Worm (Caenorhabditis elegans) whole organism, young adult: ENCODE measurements around the gene tth-1.

ENCODE experiments used
- F37B4.10 ChIP-seq: fragments of 200-800 bp; sonication (Bioruptor generic); IDR thresholded peaks from 2 replicates; pipeline ENCODE4 v1.3.6; 2022; ENCODE audit warnings: missing genetic modification characterization, missing compliant biosample characterization
- F55B11.4 ChIP-seq: sonication (generic microtip); optimal IDR thresholded peaks from 2 replicates; lab custom pipeline; 2016; ENCODE audit warnings: missing compliant biosample characterization, missing genetic modification characterization, borderline replicate concordance; ENCODE audit not compliant: insufficient read depth
- ama-1 ChIP-seq, 3 experiments: fragments of 150-350 bp in 1 of 3; sonication (generic microtip) in 2 of 3; optimal IDR thresholded peaks; 2 replicates each; lab custom pipeline; 2014 to 2018; ENCODE audit warnings: missing biosample characterization in 2 of 3, missing genetic modification characterization in 2 of 3, missing genetic modification reagents in 2 of 3
- ceh-100 ChIP-seq: fragments of 200-800 bp; sonication (Bioruptor generic); IDR thresholded peaks from 2 replicates; pipeline ENCODE4 v1.3.6; 2022; ENCODE audit warnings: missing genetic modification reagents, missing genetic modification characterization, missing compliant biosample characterization
- hlh-26 ChIP-seq: fragments of 200-800 bp; sonication (Bioruptor generic); conservative IDR thresholded peaks from 2 replicates; pipeline ENCODE4 v1.3.6; 2022; ENCODE audit warnings: missing genetic modification reagents, missing genetic modification characterization, missing compliant biosample characterization
- hrde-1 ChIP-seq: sonication (generic microtip); optimal IDR thresholded peaks from 2 replicates; lab custom pipeline; 2016; ENCODE audit warnings: missing genetic modification characterization, mild to moderate bottlenecking, missing compliant biosample characterization, moderate library complexity, missing genotype, missing genetic modification reagents, borderline replicate concordance
- rpc-1 ChIP-seq, 2 experiments: fragments of 150-350 bp in 1 of 2; sonication (generic microtip) in 1 of 2; optimal IDR thresholded peaks; 2 replicates each; lab custom pipeline; 2014 to 2018; ENCODE audit warnings: missing biosample characterization in 1 of 2, missing genetic modification characterization in 1 of 2, missing genetic modification reagents in 1 of 2, missing genotype in 1 of 2
- snpc-4 ChIP-seq, 5 experiments: fragments of 150-350 bp in 1 of 5; sonication (generic microtip) in 4 of 5; optimal IDR thresholded peaks; 2 replicates each; lab custom pipeline; 2014 to 2018; ENCODE audit warnings: missing genetic modification characterization in 5 of 5, missing biosample characterization in 3 of 5, antibody characterized with exemption in 2 of 5, mild to moderate bottlenecking in 2 of 5, missing compliant biosample characterization in 2 of 5, missing genotype in 2 of 5, moderate library complexity in 2 of 5, missing genetic modification reagents in 1 of 5
- ztf-26 ChIP-seq: sonication (generic microtip); optimal IDR thresholded peaks from 2 replicates; lab custom pipeline; 2017; ENCODE audit warnings: missing genetic modification characterization, missing compliant biosample characterization

DNA sequence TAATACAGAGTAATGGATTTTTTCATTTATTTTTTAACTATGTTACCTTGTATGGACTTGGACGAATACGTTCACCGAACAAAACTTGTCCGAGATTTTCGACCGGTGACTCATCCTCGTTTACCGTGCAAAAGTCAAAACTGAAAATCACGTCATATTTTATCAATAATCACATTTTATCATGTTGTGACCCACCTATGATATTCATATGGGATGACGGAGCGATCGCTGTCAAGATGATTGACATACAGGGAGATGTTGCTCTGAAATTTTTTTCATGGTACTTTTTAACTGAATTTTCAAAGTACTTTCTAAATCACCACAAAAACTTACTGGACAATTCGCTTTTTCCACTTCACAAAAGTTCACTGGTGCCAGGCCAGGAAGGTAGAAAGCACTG is 1.9 kb downstream of the tth-1 start:
- TF ChIP-seq F37B4.10 (GFP tag; lab: Robert Waterston, UW) (no peak), ztf-26 (tag; lab: Kevin White, UChicago) (no peak), ceh-100 (GFP tag; lab: Robert Waterston, UW) (no peak), hlh-26 (GFP tag; lab: Robert Waterston, UW) (no peak), hrde-1 (tag; lab: Kevin White, UChicago) (no peak), rpc-1 (optimal IDR thresholded peaks at IDR 0.05; lab: Kevin White, UChicago) (no peak), rpc-1 (tag; optimal IDR thresholded peaks at IDR 0.05; lab: Kevin White, UChicago) (no peak), ama-1 (optimal IDR thresholded peaks at IDR 0.05; lab: Kevin White, UChicago) (no peak), ama-1 (GFP tag; optimal IDR thresholded peaks at IDR 0.05; lab: Kevin White, UChicago) (no peak), F55B11.4 (tag; lab: Kevin White, UChicago) (no peak), snpc-4 (GFP tag; optimal IDR thresholded peaks at IDR 0.05; lab: Kevin White, UChicago) (no peak), snpc-4 (tag; optimal IDR thresholded peaks at IDR 0.05; lab: Kevin White, UChicago) (no peak)
